Worm (Caenorhabditis elegans) whole organism, L4 larva: ENCODE measurements around the gene ZK795.2.

Experiments
- ama-1 ChIP-seq: fragments of 150-350 bp; optimal IDR thresholded peaks from 2 replicates; lab custom pipeline; 2014; ENCODE audit warnings: inconsistent platforms, mixed read lengths
- jun-1 ChIP-seq: fragments of 150-350 bp; optimal IDR thresholded peaks from 2 replicates; lab custom pipeline; 2014; ENCODE audit warnings: missing biosample characterization, missing genetic modification reagents, missing genetic modification characterization
- lsy-2 ChIP-seq, 2 experiments: fragments of 150-350 bp in 1 of 2; sonication (generic microtip) in 1 of 2; optimal IDR thresholded peaks; 2 replicates each; lab custom pipeline; 2014 to 2017; ENCODE audit warnings: missing biosample characterization in 2 of 2, missing genetic modification characterization in 2 of 2
- nhr-76 ChIP-seq: fragments of 150-350 bp; optimal IDR thresholded peaks from 2 replicates; lab custom pipeline; 2014; ENCODE audit warnings: missing biosample characterization, missing genetic modification characterization
- zip-11 ChIP-seq: fragments of 200-800 bp; sonication (Bioruptor generic); IDR thresholded peaks from 2 replicates; pipeline ENCODE4 v1.3.6; 2022; ENCODE audit warnings: missing genetic modification characterization, missing compliant biosample characterization

- no peak for TF ChIP-seq jun-1 (tag; lab: Kevin White, UChicago)
- TF ChIP-seq ama-1 (lab: Kevin White, UChicago), result no peak
- no peak for TF ChIP-seq nhr-76 (tag; lab: Kevin White, UChicago)
- TF ChIP-seq lsy-2 (tag; optimal IDR thresholded peaks at IDR 0.05; lab: Kevin White, UChicago), result no peak
- no peak for TF ChIP-seq zip-11 (GFP tag; lab: Robert Waterston, UW)
Measured at ce11 chrIV:12570546-12570945, 11.8 kb upstream of the ZK795.2 start.
